Worm (Caenorhabditis elegans): ENCODE data around the gene R02E4.2.
A peak's percentile ranks its signal among the peaks of the same experiment; 100 is the strongest.

- TF ChIP-seq snpc-4 (tag; optimal IDR thresholded peaks at IDR 0.05), result no peak
- peak; percentile 89 for TF ChIP-seq sea-2 (GFP tag; optimal IDR thresholded peaks at IDR 0.05)
- no peak for TF ChIP-seq nhr-77 (tag; optimal IDR thresholded peaks at IDR 0.05)
- peak; percentile 86 for TF ChIP-seq elt-2 (tag; optimal IDR thresholded peaks at IDR 0.05)
These were observed 38.0 kb downstream of the R02E4.2 start for ce11 chrX:4145051-4145826.

Measured in whole organism, L3 larva.